Fruit fly (Drosophila melanogaster) whole organism, prepupa: ENCODE results near the gene ppk31.

ENCODE experiments used
- CG10631 ChIP-seq: fragments of 200-800 bp; sonication (Bioruptor generic); optimal IDR thresholded peaks from 2 replicates; lab custom pipeline; 2016; ENCODE audit warnings: missing biosample characterization, missing genetic modification characterization
- CG11294 ChIP-seq: fragments of 200-800 bp; sonication (Bioruptor generic); IDR thresholded peaks from 2 replicates; pipeline ENCODE4 v1.3.6; 2022; ENCODE audit warnings: missing biosample characterization, missing genetic modification characterization
- CG11762 ChIP-seq: fragments of 200-800 bp; sonication (Bioruptor generic); optimal IDR thresholded peaks from 3 replicates; lab custom pipeline; 2016; ENCODE audit warnings: missing biosample characterization, missing genetic modification characterization; ENCODE audit not compliant: insufficient read depth
- CG1621 ChIP-seq: fragments of 200-800 bp; sonication (Bioruptor generic); optimal IDR thresholded peaks from 3 replicates; lab custom pipeline; 2018; ENCODE audit warnings: missing biosample characterization, mild to moderate bottlenecking, missing genetic modification characterization
- CG16779 ChIP-seq: fragments of 200-800 bp; sonication (Bioruptor generic); optimal IDR thresholded peaks from 3 replicates; lab custom pipeline; 2017; ENCODE audit warnings: missing biosample characterization, mild to moderate bottlenecking, missing genetic modification characterization
- CG32006 ChIP-seq: fragments of 200-800 bp; sonication (Bioruptor generic); optimal IDR thresholded peaks from 3 replicates; lab custom pipeline; 2017; ENCODE audit warnings: missing biosample characterization, mild to moderate bottlenecking, missing genetic modification characterization
- CG34406 ChIP-seq: fragments of 200-800 bp; sonication (Bioruptor generic); optimal IDR thresholded peaks from 3 replicates; lab custom pipeline; 2016; ENCODE audit warnings: missing biosample characterization, missing genetic modification characterization
- CG3919 ChIP-seq: fragments of 200-800 bp; sonication (Bioruptor generic); optimal IDR thresholded peaks from 3 replicates; lab custom pipeline; 2016; ENCODE audit warnings: missing biosample characterization, missing genetic modification characterization
- CG6163 ChIP-seq: fragments of 200-800 bp; sonication (Bioruptor generic); IDR thresholded peaks from 3 replicates; pipeline ENCODE4 v1.3.6; 2022; ENCODE audit warnings: missing biosample characterization, missing genetic modification characterization
- CG6792 ChIP-seq: fragments of 200-800 bp; sonication (Bioruptor generic); optimal IDR thresholded peaks from 3 replicates; lab custom pipeline; 2016; ENCODE audit warnings: missing biosample characterization, missing genetic modification characterization
- CG6808 ChIP-seq: fragments of 200-800 bp; sonication (Bioruptor generic); optimal IDR thresholded peaks from 3 replicates; lab custom pipeline; 2017; ENCODE audit warnings: missing biosample characterization, missing genetic modification characterization, mild to moderate bottlenecking, moderate library complexity, missing genetic modification reagents
- CG6854 ChIP-seq: fragments of 200-800 bp; sonication (Bioruptor generic); optimal IDR thresholded peaks from 2 replicates; lab custom pipeline; 2017; ENCODE audit warnings: missing biosample characterization, mild to moderate bottlenecking, missing genetic modification characterization
- CG7368 ChIP-seq: fragments of 200-800 bp; sonication (Bioruptor generic); optimal IDR thresholded peaks from 3 replicates; lab custom pipeline; 2016; ENCODE audit warnings: missing biosample characterization, missing genetic modification characterization
- CG8119 ChIP-seq: fragments of 200-800 bp; sonication (Bioruptor generic); IDR thresholded peaks from 3 replicates; pipeline ENCODE4 v1.3.6; 2022; ENCODE audit warnings: missing biosample characterization, missing genetic modification characterization
- CG8319 ChIP-seq: fragments of 200-800 bp; sonication (Bioruptor generic); optimal IDR thresholded peaks from 3 replicates; lab custom pipeline; 2016; ENCODE audit warnings: missing biosample characterization, missing genetic modification characterization
- Eip75B ChIP-seq: fragments of 200-800 bp; sonication (Bioruptor generic); optimal IDR thresholded peaks from 3 replicates; lab custom pipeline; 2016; ENCODE audit warnings: missing biosample characterization, missing genetic modification characterization
- Eip78C ChIP-seq: fragments of 200-800 bp; sonication (Bioruptor generic); peaks from one replicate; lab custom pipeline; 2016; ENCODE audit warnings: missing biosample characterization, missing genetic modification characterization
- Eip93F ChIP-seq: fragments of 200-800 bp; sonication (Bioruptor generic); optimal IDR thresholded peaks from 2 replicates; lab custom pipeline; 2016; ENCODE audit warnings: missing biosample characterization, mild to moderate bottlenecking, missing genetic modification characterization
- Ets96B ChIP-seq: fragments of 200-800 bp; optimal IDR thresholded peaks from 2 replicates; lab custom pipeline; 2019; ENCODE audit warnings: missing biosample characterization, mild to moderate bottlenecking, missing genetic modification characterization, moderate library complexity
- Hr39 ChIP-seq: fragments of 200-800 bp; sonication (Bioruptor generic); optimal IDR thresholded peaks from 2 replicates; lab custom pipeline; 2016; ENCODE audit warnings: missing biosample characterization, missing genetic modification characterization
- Lpt ChIP-seq: fragments of 200-800 bp; sonication (Bioruptor generic); optimal IDR thresholded peaks from 3 replicates; lab custom pipeline; 2016; ENCODE audit warnings: missing biosample characterization, missing genetic modification characterization
- Met ChIP-seq: fragments of 200-800 bp; sonication (Bioruptor generic); optimal IDR thresholded peaks from 3 replicates; lab custom pipeline; 2016; ENCODE audit warnings: missing biosample characterization, missing genetic modification characterization
- Smox ChIP-seq: fragments of 200-800 bp; sonication (Bioruptor generic); optimal IDR thresholded peaks from 3 replicates; lab custom pipeline; 2016; ENCODE audit warnings: missing biosample characterization, missing genetic modification characterization
- Sox102F ChIP-seq: fragments of 200-800 bp; sonication (Bioruptor generic); optimal IDR thresholded peaks from 2 replicates; lab custom pipeline; 2016; ENCODE audit warnings: missing biosample characterization, mild to moderate bottlenecking, missing genetic modification characterization
- Sox15 ChIP-seq: fragments of 200-800 bp; sonication (Bioruptor generic); optimal IDR thresholded peaks from 3 replicates; lab custom pipeline; 2016; ENCODE audit warnings: missing biosample characterization, missing genetic modification characterization
- acj6 ChIP-seq: fragments of 200-800 bp; sonication (Bioruptor generic); optimal IDR thresholded peaks from 3 replicates; lab custom pipeline; 2016; ENCODE audit warnings: missing biosample characterization, missing genetic modification characterization
- cyc ChIP-seq: fragments of 200-800 bp; sonication (Bioruptor generic); optimal IDR thresholded peaks from 3 replicates; lab custom pipeline; 2016; ENCODE audit warnings: missing biosample characterization, missing genetic modification characterization
- dac ChIP-seq: fragments of 200-800 bp; sonication (Bioruptor generic); optimal IDR thresholded peaks from 2 replicates; lab custom pipeline; 2017; ENCODE audit warnings: missing biosample characterization, mild to moderate bottlenecking, missing genetic modification characterization
- eg ChIP-seq: fragments of 200-800 bp; sonication (Bioruptor generic); IDR thresholded peaks from 3 replicates; pipeline ENCODE4 v1.3.6; 2022; ENCODE audit warnings: missing biosample characterization, missing genetic modification characterization
- esn ChIP-seq: fragments of 200-800 bp; sonication (Bioruptor generic); optimal IDR thresholded peaks from 2 replicates; lab custom pipeline; 2016; ENCODE audit warnings: missing biosample characterization, mild to moderate bottlenecking, missing genetic modification characterization, moderate library complexity
- fd59A ChIP-seq: fragments of 200-800 bp; sonication (Bioruptor generic); optimal IDR thresholded peaks from 2 replicates; lab custom pipeline; 2017; ENCODE audit warnings: missing biosample characterization, mild to moderate bottlenecking, missing genetic modification characterization, missing genetic modification reagents
- fd85E ChIP-seq: fragments of 200-800 bp; sonication (Bioruptor generic); optimal IDR thresholded peaks from 3 replicates; lab custom pipeline; 2016; ENCODE audit warnings: missing biosample characterization, missing genetic modification characterization
- fkh ChIP-seq: fragments of 200-800 bp; sonication (Bioruptor generic); optimal IDR thresholded peaks from 3 replicates; lab custom pipeline; 2017; ENCODE audit warnings: missing biosample characterization, mild to moderate bottlenecking, missing genetic modification characterization, moderate library complexity
- lz ChIP-seq: fragments of 200-800 bp; sonication (Bioruptor generic); optimal IDR thresholded peaks from 3 replicates; lab custom pipeline; 2016; ENCODE audit warnings: missing biosample characterization, missing genetic modification characterization
- pdm3 ChIP-seq: fragments of 200-800 bp; sonication (Bioruptor generic); optimal IDR thresholded peaks from 3 replicates; lab custom pipeline; 2016; ENCODE audit warnings: missing biosample characterization, missing genetic modification characterization
- spab ChIP-seq: fragments of 200-800 bp; sonication (Bioruptor generic); optimal IDR thresholded peaks from 2 replicates; lab custom pipeline; 2017; ENCODE audit warnings: missing biosample characterization, mild to moderate bottlenecking, missing genetic modification characterization, missing genetic modification reagents
- ss ChIP-seq, 2 experiments: fragments of 200-800 bp; sonication (Bioruptor generic); optimal IDR thresholded peaks; 2 replicates in 1 of 2; 3 replicates in 1 of 2; lab custom pipeline; 2017 to 2018; ENCODE audit warnings: mild to moderate bottlenecking in 2 of 2, missing biosample characterization in 2 of 2, missing genetic modification characterization in 2 of 2, moderate library complexity in 1 of 2
- vri ChIP-seq: fragments of 200-800 bp; sonication (Bioruptor generic); optimal IDR thresholded peaks from 3 replicates; lab custom pipeline; 2016; ENCODE audit warnings: missing biosample characterization, mild to moderate bottlenecking, missing genetic modification characterization

ppk31 gene

DNA sequence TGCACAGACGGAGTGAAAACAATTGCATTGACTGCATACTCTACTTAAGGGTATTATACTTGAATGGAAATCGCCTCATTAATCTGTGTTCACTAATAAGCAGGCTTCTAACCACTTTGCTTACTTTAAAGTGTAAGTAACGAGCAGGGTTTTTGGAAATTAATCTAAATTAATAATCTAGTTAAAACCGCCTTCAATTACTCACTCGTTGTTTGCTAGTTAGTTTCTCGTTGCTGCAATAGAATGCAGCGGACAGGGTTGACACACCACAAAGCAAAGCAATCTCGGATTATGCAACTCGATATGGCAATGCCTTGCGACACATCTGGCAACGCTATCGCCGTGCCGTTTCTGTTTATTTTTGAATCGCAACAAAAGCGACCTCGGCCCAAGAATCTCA, 23.0 kb upstream of the ppk31 start (continued):
- TF ChIP-seq CG3919 (GFP tag; lab: Kevin White, UChicago): peak; percentile 58
- TF ChIP-seq Ets96B (tag; lab: Kevin White, UChicago): peak; percentile 39
- peak; percentile 62 for TF ChIP-seq Eip93F (GFP tag; lab: Kevin White, UChicago)
- peak; percentile 26 for TF ChIP-seq spab (GFP tag; lab: Kevin White, UChicago)
- TF ChIP-seq ss (GFP tag; optimal IDR thresholded peaks at IDR 0.05; lab: Kevin White, UChicago): peak in 1 of 2 experiments; percentile 55
- no peak for TF ChIP-seq dac (GFP tag; lab: Kevin White, UChicago)
- peak; percentile 62 for TF ChIP-seq acj6
- TF ChIP-seq CG8119 (GFP tag; lab: Robert Waterston, UW): no peak
- peak; percentile 12 for TF ChIP-seq CG6808 (GFP tag; lab: Kevin White, UChicago)
- TF ChIP-seq cyc (GFP tag; lab: Kevin White, UChicago): peak; percentile 69
- peak; percentile 13 for TF ChIP-seq fd59A (GFP tag; lab: Kevin White, UChicago)
- TF ChIP-seq pdm3 (GFP tag; lab: Kevin White, UChicago): peak; percentile 68
- TF ChIP-seq CG8319 (GFP tag; lab: Kevin White, UChicago): peak; percentile 60
- peak; percentile 69 for TF ChIP-seq CG6792 (GFP tag; lab: Kevin White, UChicago)
- peak; percentile 49 for TF ChIP-seq vri (GFP tag; lab: Kevin White, UChicago)
- TF ChIP-seq eg (GFP tag; lab: Robert Waterston, UW): peak; percentile 32; the same call in 1 of the 3 replicates
- TF ChIP-seq Sox102F (GFP tag; lab: Kevin White, UChicago): peak; percentile 66
- peak; percentile 3 for TF ChIP-seq CG16779 (tag; lab: Kevin White, UChicago)
- TF ChIP-seq lz (GFP tag; lab: Kevin White, UChicago): peak; percentile 82
- TF ChIP-seq Smox (GFP tag; lab: Kevin White, UChicago): peak; percentile 68
- TF ChIP-seq Sox15: peak; percentile 82
- TF ChIP-seq CG1621 (tag; lab: Kevin White, UChicago): peak; percentile 15
- TF ChIP-seq CG7368 (GFP tag; lab: Kevin White, UChicago): peak; percentile 51
- TF ChIP-seq Lpt (GFP tag; lab: Kevin White, UChicago): no peak
- TF ChIP-seq fkh (GFP tag; lab: Kevin White, UChicago): no peak
- peak; percentile 41 for TF ChIP-seq CG11762 (GFP tag; lab: Kevin White, UChicago)
- no peak for TF ChIP-seq CG11294
- peak; percentile 75 for TF ChIP-seq esn (GFP tag; lab: Kevin White, UChicago)
- TF ChIP-seq Eip75B (GFP tag; lab: Kevin White, UChicago): peak; percentile 75
- TF ChIP-seq CG6163 (GFP tag; lab: Robert Waterston, UW): peak; percentile 38; the same call in 1 of the 3 replicates
- peak; percentile 72 for TF ChIP-seq CG34406 (GFP tag; lab: Kevin White, UChicago)
- no peak for TF ChIP-seq fd85E
- peak; percentile 21 for TF ChIP-seq CG6854 (GFP tag; lab: Kevin White, UChicago)
- TF ChIP-seq Hr39 (GFP tag; lab: Kevin White, UChicago): peak; percentile 69
- peak; percentile 37 for TF ChIP-seq CG10631
- peak; percentile 92 for TF ChIP-seq Eip78C
- TF ChIP-seq Met (GFP tag; lab: Kevin White, UChicago): peak; percentile 69
- TF ChIP-seq CG32006: peak; percentile 74
- TF ChIP-seq, all 60 proteins: peak for 51

DNA sequence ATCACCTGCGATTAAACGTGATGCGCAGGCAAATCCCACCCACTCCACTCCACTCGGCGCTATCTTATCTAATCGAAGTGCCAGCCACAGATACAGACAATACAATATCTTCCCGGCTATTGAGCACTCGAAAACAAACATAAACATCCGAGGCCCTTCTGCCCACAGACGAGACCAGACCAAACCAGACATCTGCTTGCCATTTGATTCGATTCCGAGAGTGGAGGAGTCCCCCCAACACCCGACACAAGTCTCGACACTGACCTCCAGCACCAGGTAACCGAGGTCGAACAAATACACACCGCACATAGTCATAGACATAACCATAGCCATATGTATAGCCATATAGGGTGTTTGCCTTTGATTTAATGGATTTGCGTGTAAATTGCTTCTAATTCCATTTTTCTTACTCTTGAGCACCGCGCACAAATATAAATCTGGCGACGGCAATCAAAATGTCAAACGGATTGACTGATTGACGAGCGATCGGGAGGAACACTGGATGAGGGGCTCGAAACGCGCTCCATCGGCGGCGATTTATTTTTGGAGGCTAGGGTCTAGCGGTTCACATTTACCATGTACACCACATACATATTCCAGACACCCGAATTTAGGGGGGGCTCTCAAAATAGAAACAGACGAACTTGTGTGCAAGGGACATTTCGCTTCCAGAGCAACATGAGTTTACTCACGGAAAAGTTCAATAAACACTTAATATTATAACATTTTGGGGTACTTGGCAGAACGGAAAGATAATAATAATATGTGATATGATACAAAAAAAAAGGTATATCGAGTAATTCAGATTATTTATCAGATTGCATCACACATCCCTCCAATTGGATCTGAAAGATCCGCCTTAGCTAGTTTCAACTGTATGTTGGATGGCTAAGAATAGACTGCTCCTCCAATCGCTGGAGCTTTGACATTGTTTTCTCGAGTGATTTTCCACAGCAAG, 13.8 kb upstream of the ppk31 start:
- TF ChIP-seq fkh (GFP tag; lab: Kevin White, UChicago): peak; percentile 61
- TF ChIP-seq spab (GFP tag; lab: Kevin White, UChicago): no peak
